Fruit fly (Drosophila melanogaster) whole organism, embryonic: ENCODE measurements around the gene udt.

Experiments used
- B-H1 ChIP-seq: fragments of 200-800 bp; sonication (Bioruptor generic); IDR thresholded peaks from 3 replicates; pipeline ENCODE4 v1.3.6; 2022; ENCODE audit warnings: missing biosample characterization, missing genetic modification characterization
- B-H2 ChIP-seq: fragments of 200-800 bp; sonication (Bioruptor generic); optimal IDR thresholded peaks from 2 replicates; lab custom pipeline; 2018; ENCODE audit warnings: missing biosample characterization, mild to moderate bottlenecking, missing genetic modification characterization
- C15 ChIP-seq: fragments of 200-800 bp; sonication (Bioruptor generic); IDR thresholded peaks from 3 replicates; pipeline ENCODE4 v1.3.6; 2022; ENCODE audit warnings: missing biosample characterization, missing genetic modification characterization
- CG10147 ChIP-seq: fragments of 200-800 bp; sonication (Bioruptor generic); optimal IDR thresholded peaks from 2 replicates; lab custom pipeline; 2019; ENCODE audit warnings: missing biosample characterization, mild to moderate bottlenecking, missing genetic modification characterization, moderate library complexity
- CG10209 ChIP-seq: fragments of 200-800 bp; sonication (Bioruptor generic); optimal IDR thresholded peaks from 3 replicates; lab custom pipeline; 2017; ENCODE audit warnings: missing biosample characterization, mild to moderate bottlenecking, missing genetic modification characterization, missing genetic modification reagents
- CG10431 ChIP-seq: fragments of 200-800 bp; sonication (Bioruptor generic); optimal IDR thresholded peaks from 3 replicates; lab custom pipeline; 2018; ENCODE audit warnings: missing biosample characterization, mild to moderate bottlenecking, missing genetic modification characterization
- CG12769 ChIP-seq: fragments of 200-800 bp; sonication (Bioruptor generic); optimal IDR thresholded peaks from 2 replicates; lab custom pipeline; 2019; ENCODE audit warnings: missing biosample characterization, mild to moderate bottlenecking, missing genetic modification characterization, moderate library complexity
- CG15269 ChIP-seq: fragments of 200-800 bp; sonication (Bioruptor generic); optimal IDR thresholded peaks from 2 replicates; lab custom pipeline; 2018; ENCODE audit warnings: missing biosample characterization, mild to moderate bottlenecking, missing genetic modification characterization, moderate library complexity
- CG15514 ChIP-seq: fragments of 200-800 bp; sonication (Bioruptor generic); optimal IDR thresholded peaks from 3 replicates; lab custom pipeline; 2017; ENCODE audit warnings: missing biosample characterization, missing genetic modification characterization, mild to moderate bottlenecking, moderate library complexity, missing genetic modification reagents
- CG16779 ChIP-seq: fragments of 200-800 bp; sonication (Bioruptor generic); IDR thresholded peaks from 2 replicates; pipeline ENCODE4 v1.3.6; 2022; ENCODE audit warnings: missing biosample characterization, missing genetic modification characterization
- CG1792 ChIP-seq: fragments of 200-800 bp; sonication (Bioruptor generic); optimal IDR thresholded peaks from 2 replicates; lab custom pipeline; 2016; ENCODE audit warnings: missing biosample characterization, missing genetic modification characterization
- CG18599 ChIP-seq: fragments of 200-800 bp; sonication (Bioruptor generic); optimal IDR thresholded peaks from 3 replicates; lab custom pipeline; 2017; ENCODE audit warnings: missing biosample characterization, missing genetic modification characterization, mild to moderate bottlenecking, moderate library complexity, missing genetic modification reagents
- CG2889 ChIP-seq: fragments of 200-800 bp; sonication (Bioruptor generic); IDR thresholded peaks from 3 replicates; pipeline ENCODE4 v1.3.6; 2022; ENCODE audit warnings: missing biosample characterization, missing genetic modification characterization
- CG4424 ChIP-seq: fragments of 200-800 bp; sonication (Bioruptor generic); optimal IDR thresholded peaks from 3 replicates; lab custom pipeline; 2016; ENCODE audit warnings: missing biosample characterization, missing genetic modification characterization
- CG6272 ChIP-seq: fragments of 200-800 bp; sonication (Bioruptor generic); IDR thresholded peaks from 2 replicates; pipeline ENCODE4 v1.3.6; 2022; ENCODE audit warnings: missing biosample characterization, missing genetic modification characterization
- CG6683 ChIP-seq: fragments of 200-800 bp; sonication (Bioruptor generic); optimal IDR thresholded peaks from 2 replicates; lab custom pipeline; 2017; ENCODE audit warnings: missing biosample characterization, mild to moderate bottlenecking, missing genetic modification characterization, missing genetic modification reagents
- D ChIP-seq, 2 experiments: fragments of 200-800 bp in 1 of 2; fragments of >200 bp in 1 of 2; sonication (Bioruptor generic) in 1 of 2; optimal IDR thresholded peaks; 2 replicates in 1 of 2; 3 replicates in 1 of 2; lab custom pipeline; 2017; ENCODE audit warnings: mild to moderate bottlenecking in 1 of 2, missing biosample characterization in 1 of 2, missing genetic modification characterization in 1 of 2, missing genetic modification reagents in 1 of 2
- Doc3 ChIP-seq: fragments of 200-800 bp; sonication (Bioruptor generic); IDR thresholded peaks from 3 replicates; pipeline ENCODE4 v1.3.6; 2022; ENCODE audit warnings: missing biosample characterization, missing genetic modification characterization; ENCODE audit not compliant: partially characterized antibody
- E2f2 ChIP-seq: fragments of 200-800 bp; sonication (Bioruptor generic); IDR thresholded peaks from 2 replicates; pipeline ENCODE4 v1.3.6; 2022; ENCODE audit warnings: missing biosample characterization, missing genetic modification characterization
- Fer2 ChIP-seq: fragments of 200-800 bp; sonication (Bioruptor generic); optimal IDR thresholded peaks from 2 replicates; lab custom pipeline; 2018; ENCODE audit warnings: missing biosample characterization, mild to moderate bottlenecking, missing genetic modification characterization, moderate library complexity
- HLH4C ChIP-seq: fragments of 200-800 bp; sonication (Bioruptor generic); IDR thresholded peaks from 3 replicates; pipeline ENCODE4 v1.3.6; 2022; ENCODE audit warnings: missing biosample characterization, missing genetic modification characterization; ENCODE audit not compliant: partially characterized antibody
- HmgD ChIP-seq: fragments of 200-800 bp; sonication (Bioruptor generic); optimal IDR thresholded peaks from 3 replicates; lab custom pipeline; 2016; ENCODE audit warnings: missing biosample characterization, missing genetic modification characterization
- Hr3 ChIP-seq: fragments of 200-800 bp; sonication (Bioruptor generic); optimal IDR thresholded peaks from 3 replicates; lab custom pipeline; 2016; ENCODE audit warnings: missing biosample characterization, missing genetic modification characterization
- MESR4 ChIP-seq: fragments of 200-800 bp; sonication (Bioruptor generic); optimal IDR thresholded peaks from 2 replicates; lab custom pipeline; 2018; ENCODE audit warnings: missing biosample characterization, mild to moderate bottlenecking, missing genetic modification characterization, moderate library complexity
- Nf-YC ChIP-seq: fragments of 200-800 bp; optimal IDR thresholded peaks from 3 replicates; lab custom pipeline; 2019; ENCODE audit warnings: missing biosample characterization, mild to moderate bottlenecking, missing genetic modification characterization, moderate library complexity
- Opbp ChIP-seq: fragments of 200-800 bp; sonication (Bioruptor generic); IDR thresholded peaks from 3 replicates; pipeline ENCODE4 v1.3.6; 2022; ENCODE audit warnings: missing biosample characterization, missing genetic modification characterization; ENCODE audit not compliant: partially characterized antibody
- Poxn ChIP-seq: fragments of 200-800 bp; sonication (Bioruptor generic); IDR thresholded peaks from 2 replicates; pipeline ENCODE4 v1.3.6; 2022; ENCODE audit warnings: missing biosample characterization, missing genetic modification characterization
- Spps ChIP-seq: fragments of 200-800 bp; sonication (Bioruptor generic); optimal IDR thresholded peaks from 2 replicates; lab custom pipeline; 2018; ENCODE audit warnings: missing biosample characterization, mild to moderate bottlenecking, missing genetic modification characterization
- Stat92E ChIP-seq, 3 experiments: fragments of >200 bp in 2 of 3; fragments of 200-800 bp in 1 of 3; sonication (Bioruptor generic) in 1 of 3; optimal IDR thresholded peaks; 2 replicates each; lab custom pipeline; 2017 to 2019; ENCODE audit warnings: missing biosample characterization in 3 of 3, missing genetic modification characterization in 3 of 3, mild to moderate bottlenecking in 1 of 3, moderate library complexity in 1 of 3
- ase ChIP-seq: fragments of 200-800 bp; sonication (Bioruptor generic); IDR thresholded peaks from 3 replicates; pipeline ENCODE4 v1.3.6; 2022; ENCODE audit warnings: missing biosample characterization, missing genetic modification characterization
- ash1 ChIP-seq: fragments of 200-800 bp; sonication (Bioruptor generic); optimal IDR thresholded peaks from 2 replicates; lab custom pipeline; 2018; ENCODE audit warnings: missing biosample characterization, mild to moderate bottlenecking, missing genetic modification characterization
- bab2 ChIP-seq: fragments of 200-800 bp; sonication (Bioruptor generic); optimal IDR thresholded peaks from 2 replicates; lab custom pipeline; 2016; ENCODE audit warnings: missing biosample characterization, missing genetic modification characterization
- cato ChIP-seq: fragments of 200-800 bp; sonication (Bioruptor generic); optimal IDR thresholded peaks from 2 replicates; lab custom pipeline; 2016; ENCODE audit warnings: missing biosample characterization, missing genetic modification characterization, borderline replicate concordance
- cg ChIP-seq: fragments of 200-800 bp; sonication (Bioruptor generic); optimal IDR thresholded peaks from 3 replicates; lab custom pipeline; 2019; ENCODE audit warnings: missing biosample characterization, mild to moderate bottlenecking, missing genetic modification characterization, moderate library complexity
- chif ChIP-seq, 2 experiments: fragments of 200-800 bp; sonication (Bioruptor generic); optimal IDR thresholded peaks; 3 replicates each; lab custom pipeline; 2016; ENCODE audit warnings: missing biosample characterization in 2 of 2, missing genetic modification characterization in 2 of 2
- cwo ChIP-seq: fragments of 200-800 bp; sonication (Bioruptor generic); optimal IDR thresholded peaks from 3 replicates; lab custom pipeline; 2017; ENCODE audit warnings: missing biosample characterization, missing genetic modification characterization, mild to moderate bottlenecking, moderate library complexity, missing genetic modification reagents
- hbn ChIP-seq: fragments of 200-800 bp; sonication (Bioruptor generic); IDR thresholded peaks from 2 replicates; pipeline ENCODE4 v1.3.6; 2022; ENCODE audit warnings: missing biosample characterization, missing genetic modification characterization; ENCODE audit not compliant: partially characterized antibody
- mld ChIP-seq: fragments of 200-800 bp; sonication (Bioruptor generic); IDR thresholded peaks from 3 replicates; pipeline ENCODE4 v1.3.6; 2022; ENCODE audit warnings: missing biosample characterization, missing genetic modification characterization; ENCODE audit not compliant: partially characterized antibody
- nerfin-1 ChIP-seq: fragments of 200-800 bp; sonication (Bioruptor generic); optimal IDR thresholded peaks from 3 replicates; lab custom pipeline; 2019; ENCODE audit warnings: missing biosample characterization, mild to moderate bottlenecking, missing genetic modification characterization, moderate library complexity
- peb ChIP-seq: fragments of 200-800 bp; sonication (Bioruptor generic); IDR thresholded peaks from 2 replicates; pipeline ENCODE4 v1.3.6; 2022; ENCODE audit warnings: missing biosample characterization, missing genetic modification characterization
- prd ChIP-seq, 3 experiments: fragments of >200 bp in 2 of 3; fragments of 200-800 bp in 1 of 3; sonication (Bioruptor generic) in 1 of 3; optimal IDR thresholded peaks in 2 of 3; IDR thresholded peaks in 1 of 3; 2 replicates in 2 of 3; 3 replicates in 1 of 3; pipeline versions ENCODE4 v1.3.6 to Lab custom; 2017 to 2022; ENCODE audit warnings: missing biosample characterization in 1 of 3, missing genetic modification characterization in 1 of 3
- pum ChIP-seq: fragments of 200-800 bp; sonication (Bioruptor generic); optimal IDR thresholded peaks from 2 replicates; lab custom pipeline; 2016; ENCODE audit warnings: missing biosample characterization, missing genetic modification characterization
- sc ChIP-seq, 3 experiments: fragments of >200 bp in 2 of 3; fragments of 200-800 bp in 1 of 3; sonication (Bioruptor generic) in 1 of 3; optimal IDR thresholded peaks; 2 replicates in 2 of 3; 3 replicates in 1 of 3; lab custom pipeline; 2017; ENCODE audit warnings: mild to moderate bottlenecking in 1 of 3, missing biosample characterization in 1 of 3, missing genetic modification characterization in 1 of 3, missing genetic modification reagents in 1 of 3
- sr ChIP-seq: fragments of 200-800 bp; sonication (Bioruptor generic); IDR thresholded peaks from 3 replicates; pipeline ENCODE4 v1.3.6; 2022; ENCODE audit warnings: missing biosample characterization, missing genetic modification characterization
- stc ChIP-seq: fragments of 200-800 bp; sonication (Bioruptor generic); IDR thresholded peaks from 2 replicates; pipeline ENCODE4 v1.3.6; 2022; ENCODE audit warnings: missing biosample characterization, missing genetic modification characterization
- vvl ChIP-seq: fragments of 200-800 bp; sonication (Bioruptor generic); IDR thresholded peaks from 2 replicates; pipeline ENCODE4 v1.3.6; 2022; ENCODE audit warnings: missing biosample characterization, missing genetic modification characterization
- zf30C ChIP-seq: fragments of 200-800 bp; sonication (Bioruptor generic); optimal IDR thresholded peaks from 3 replicates; lab custom pipeline; 2018; ENCODE audit warnings: missing biosample characterization, mild to moderate bottlenecking, missing genetic modification characterization

The udt gene

DNA sequence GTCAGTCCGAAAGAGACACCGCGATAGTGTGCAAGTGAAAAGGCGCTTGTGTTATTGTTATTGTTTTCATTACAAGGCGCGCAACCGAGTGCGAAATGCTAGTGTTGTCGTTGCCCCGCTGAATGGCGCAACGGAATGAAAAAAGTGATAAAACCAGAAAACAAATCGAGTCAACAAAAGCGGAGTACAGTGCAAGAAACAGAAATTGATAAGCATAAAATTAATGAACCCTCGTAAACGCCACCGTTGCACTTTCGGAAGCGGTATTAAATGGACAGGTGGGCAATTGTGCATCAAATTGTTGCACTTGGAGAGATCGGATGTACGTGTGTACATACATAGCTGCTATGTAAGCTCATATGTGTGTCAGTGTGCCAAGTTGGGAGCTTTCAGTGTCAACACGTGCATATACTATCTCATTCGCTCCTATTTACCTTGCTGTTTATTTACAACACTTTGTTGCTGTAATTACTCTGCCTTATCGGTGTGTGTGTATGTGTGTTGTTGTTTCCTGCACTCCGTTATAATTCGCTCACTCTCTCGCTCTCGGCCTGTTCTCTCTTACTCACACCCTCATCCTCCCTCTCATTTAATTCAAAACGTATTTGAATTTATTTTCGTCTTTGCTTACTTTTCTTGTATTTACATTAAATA, 39.6 kb downstream of the udt start (continued):
- TF ChIP-seq cato (GFP tag; lab: Kevin White, UChicago) (no peak), ash1 (GFP tag; lab: Kevin White, UChicago) (peak; percentile 4), sc (optimal IDR thresholded peaks at IDR 0.05; lab: Kevin White, UChicago) (no peak), sc (GFP tag; optimal IDR thresholded peaks at IDR 0.05; lab: Kevin White, UChicago) (peak; percentile 43), HmgD (no peak), cwo (GFP tag; lab: Kevin White, UChicago) (peak; percentile 73), D (optimal IDR thresholded peaks at IDR 0.05; lab: Kevin White, UChicago) (no peak), D (GFP tag; optimal IDR thresholded peaks at IDR 0.05; lab: Kevin White, UChicago) (peak; percentile 31), E2f2 (peak; percentile 36; the same call in 1 of the 2 replicates), CG4424 (GFP tag; lab: Kevin White, UChicago) (peak; percentile 70), bab2 (GFP tag; lab: Kevin White, UChicago) (peak; percentile 42), Doc3 (GFP tag; lab: Robert Waterston, UW) (no peak), CG1792 (no peak), CG10209 (peak; percentile 31), chif (GFP tag; optimal IDR thresholded peaks at IDR 0.05; lab: Kevin White, UChicago) (peak in 1 of 2 experiments; percentile 35), CG10431 (no peak), pum (GFP tag; lab: Kevin White, UChicago) (peak; percentile 10), CG10147 (GFP tag; lab: Kevin White, UChicago) (no peak), CG16779 (no peak), B-H2 (GFP tag; lab: Kevin White, UChicago) (no peak), prd (optimal IDR thresholded peaks at IDR 0.05; lab: Kevin White, UChicago) (no peak), prd (GFP tag; IDR thresholded peaks at IDR 0.05; lab: Robert Waterston, UW) (peak; percentile 41; the same call in 1 of the 3 replicates), Hr3 (GFP tag; lab: Kevin White, UChicago) (no peak), CG6683 (GFP tag; lab: Kevin White, UChicago) (peak; percentile 78), Fer2 (no peak), sr (GFP tag; lab: Robert Waterston, UW) (peak; percentile 83), CG15269 (peak; percentile 2), nerfin-1 (tag; lab: Kevin White, UChicago) (peak; percentile 54), peb (no peak), CG12769 (tag; lab: Kevin White, UChicago) (no peak), Stat92E (GFP tag; optimal IDR thresholded peaks at IDR 0.05; lab: Kevin White, UChicago) (peak in 1 of 3 experiments; percentile 47), B-H1 (GFP tag; lab: Robert Waterston, UW) (no peak), vvl (GFP tag; lab: Robert Waterston, UW) (peak; percentile 78), CG2889 (GFP tag; lab: Robert Waterston, UW) (no peak), Poxn (GFP tag; lab: Robert Waterston, UW) (no peak), zf30C (GFP tag; lab: Kevin White, UChicago) (no peak), Spps (tag; lab: Kevin White, UChicago) (no peak), stc (GFP tag; lab: Robert Waterston, UW) (peak; percentile 73), MESR4 (GFP tag; lab: Kevin White, UChicago) (no peak), C15 (GFP tag; lab: Robert Waterston, UW) (no peak), CG15514 (GFP tag; lab: Kevin White, UChicago) (peak; percentile 11), Nf-YC (no peak), ase (GFP tag; lab: Robert Waterston, UW) (peak; percentile 50; the same call in 1 of the 3 replicates), hbn (no peak), CG18599 (GFP tag; lab: Kevin White, UChicago) (no peak), HLH4C (GFP tag; lab: Robert Waterston, UW) (no peak), Opbp (GFP tag; lab: Robert Waterston, UW) (no peak), mld (no peak), cg (peak; percentile 63), CG6272 (GFP tag; lab: Robert Waterston, UW) (no peak)
